Worm (Caenorhabditis elegans) whole organism, young adult: ENCODE measurements around the gene F22B5.5.
A peak's percentile ranks its signal among the peaks of the same experiment; 100 is the strongest.

Source experiments
- B0336.3 ChIP-seq: fragments of 200-800 bp; sonication (Bioruptor generic); IDR thresholded peaks from 2 replicates; pipeline ENCODE4 v1.3.6; 2022; ENCODE audit warnings: missing genetic modification characterization, missing compliant biosample characterization
- C06A6.2 ChIP-seq: fragments of 200-800 bp; sonication (Bioruptor generic); conservative IDR thresholded peaks from 2 replicates; pipeline ENCODE4 v1.3.6; 2022; ENCODE audit warnings: missing genetic modification characterization, missing compliant biosample characterization
- C17E4.6 ChIP-seq: fragments of 200-800 bp; sonication (Bioruptor generic); IDR thresholded peaks from 2 replicates; pipeline ENCODE4 v1.3.6; 2022; ENCODE audit warnings: missing genetic modification reagents, missing genetic modification characterization, missing compliant biosample characterization
- D2030.7 ChIP-seq: fragments of 200-800 bp; sonication (Bioruptor generic); IDR thresholded peaks from 2 replicates; pipeline ENCODE4 v1.3.6; 2022; ENCODE audit warnings: missing genetic modification reagents, missing genetic modification characterization, missing compliant biosample characterization
- F23B12.7 ChIP-seq: sonication (generic microtip); optimal IDR thresholded peaks from 2 replicates; lab custom pipeline; 2017; ENCODE audit warnings: missing genetic modification characterization, mild to moderate bottlenecking, missing compliant biosample characterization, antibody characterized with exemption, moderate library complexity; ENCODE audit not compliant: insufficient read depth
- F37B4.10 ChIP-seq: fragments of 200-800 bp; sonication (Bioruptor generic); IDR thresholded peaks from 2 replicates; pipeline ENCODE4 v1.3.6; 2022; ENCODE audit warnings: missing genetic modification characterization, missing compliant biosample characterization
- F39B2.1 ChIP-seq: fragments of 200-800 bp; sonication (Bioruptor generic); IDR thresholded peaks from 2 replicates; pipeline ENCODE4 v1.3.6; 2022; ENCODE audit warnings: missing genetic modification reagents, missing genetic modification characterization, missing compliant biosample characterization
- F55B11.4 ChIP-seq: sonication (generic microtip); optimal IDR thresholded peaks from 2 replicates; lab custom pipeline; 2016; ENCODE audit warnings: missing compliant biosample characterization, missing genetic modification characterization, borderline replicate concordance; ENCODE audit not compliant: insufficient read depth
- F57A8.1 ChIP-seq: fragments of 200-800 bp; sonication (Bioruptor generic); optimal IDR thresholded peaks from 2 replicates; lab custom pipeline; 2018; ENCODE audit warnings: mild to moderate bottlenecking, missing genetic modification characterization, moderate library complexity, missing compliant biosample characterization
- F57C9.4 ChIP-seq: sonication (generic microtip); optimal IDR thresholded peaks from 2 replicates; lab custom pipeline; 2017; ENCODE audit warnings: mild to moderate bottlenecking, missing genetic modification characterization, missing compliant biosample characterization
- K11D2.4 ChIP-seq: fragments of 200-800 bp; sonication (Bioruptor generic); IDR thresholded peaks from 2 replicates; pipeline ENCODE4 v1.3.6; 2022; ENCODE audit warnings: missing genetic modification reagents, missing genetic modification characterization, missing compliant biosample characterization
- K12H6.12 ChIP-seq: fragments of 200-800 bp; sonication (Bioruptor generic); optimal IDR thresholded peaks from 2 replicates; lab custom pipeline; 2018; ENCODE audit warnings: mild to moderate bottlenecking, missing genetic modification characterization, missing compliant biosample characterization
- Y53F4B.3 ChIP-seq: fragments of 200-800 bp; sonication (Bioruptor generic); IDR thresholded peaks from 2 replicates; pipeline ENCODE4 v1.3.6; 2022; ENCODE audit warnings: missing genetic modification reagents, missing genetic modification characterization, missing compliant biosample characterization
- Y56A3A.18 ChIP-seq: fragments of 200-800 bp; sonication (Bioruptor generic); IDR thresholded peaks from 2 replicates; pipeline ENCODE4 v1.3.6; 2022; ENCODE audit warnings: missing genetic modification reagents, missing genetic modification characterization, missing compliant biosample characterization
- Y95B8A.8 ChIP-seq: fragments of 200-800 bp; sonication (Bioruptor generic); IDR thresholded peaks from 2 replicates; pipeline ENCODE4 v1.3.6; 2022; ENCODE audit warnings: missing genetic modification reagents, missing genetic modification characterization, missing compliant biosample characterization
- ama-1 ChIP-seq, 3 experiments: fragments of 150-350 bp in 1 of 3; sonication (generic microtip) in 2 of 3; optimal IDR thresholded peaks; 2 replicates each; lab custom pipeline; 2014 to 2018; ENCODE audit warnings: missing biosample characterization in 2 of 3, missing genetic modification characterization in 2 of 3, missing genetic modification reagents in 2 of 3
- atf-7 ChIP-seq: sonication (generic microtip); optimal IDR thresholded peaks from 2 replicates; lab custom pipeline; 2017; ENCODE audit warnings: mild to moderate bottlenecking, missing genetic modification characterization, missing compliant biosample characterization
- athp-1 ChIP-seq: sonication (generic microtip); optimal IDR thresholded peaks from 2 replicates; lab custom pipeline; 2017; ENCODE audit warnings: mild to moderate bottlenecking, missing genetic modification characterization, missing compliant biosample characterization
- attf-3 ChIP-seq: fragments of 200-800 bp; sonication (Bioruptor generic); conservative IDR thresholded peaks from 2 replicates; pipeline ENCODE4 v1.3.6; 2022; ENCODE audit warnings: missing genetic modification reagents, missing genetic modification characterization, missing compliant biosample characterization
- attf-6 ChIP-seq: fragments of 200-800 bp; sonication (Bioruptor generic); IDR thresholded peaks from 2 replicates; pipeline ENCODE4 v1.3.6; 2022; ENCODE audit warnings: missing genetic modification reagents, missing genetic modification characterization, missing compliant biosample characterization
- ccch-3 ChIP-seq: fragments of 200-800 bp; sonication (Bioruptor generic); optimal IDR thresholded peaks from 2 replicates; lab custom pipeline; 2018; ENCODE audit warnings: mild to moderate bottlenecking, missing genetic modification characterization, missing compliant biosample characterization
- cebp-1 ChIP-seq, 2 experiments: fragments of 200-800 bp in 1 of 2; sonication (Bioruptor generic) in 1 of 2; sonication (generic microtip) in 1 of 2; IDR thresholded peaks in 1 of 2; optimal IDR thresholded peaks in 1 of 2; 2 replicates each; pipeline versions ENCODE4 v1.3.6 to Lab custom; 2017 to 2022; ENCODE audit warnings: missing compliant biosample characterization in 2 of 2, missing genetic modification characterization in 2 of 2, mild to moderate bottlenecking in 1 of 2, missing genetic modification reagents in 1 of 2, moderate library complexity in 1 of 2
- ceh-100 ChIP-seq: fragments of 200-800 bp; sonication (Bioruptor generic); IDR thresholded peaks from 2 replicates; pipeline ENCODE4 v1.3.6; 2022; ENCODE audit warnings: missing genetic modification reagents, missing genetic modification characterization, missing compliant biosample characterization
- ceh-58 ChIP-seq: fragments of 200-800 bp; sonication (Bioruptor generic); IDR thresholded peaks from 2 replicates; pipeline ENCODE4 v1.3.6; 2022; ENCODE audit warnings: missing genetic modification characterization, missing compliant biosample characterization
- chd-7 ChIP-seq: sonication (generic microtip); optimal IDR thresholded peaks from 2 replicates; lab custom pipeline; 2016; ENCODE audit warnings: mild to moderate bottlenecking, missing genetic modification characterization, moderate library complexity, missing compliant biosample characterization
- dox-1 ChIP-seq: fragments of 200-800 bp; sonication (Bioruptor generic); IDR thresholded peaks from 2 replicates; pipeline ENCODE4 v1.3.6; 2022; ENCODE audit warnings: missing genetic modification reagents, missing genetic modification characterization, missing compliant biosample characterization
- dpff-1 ChIP-seq: sonication (generic microtip); optimal IDR thresholded peaks from 2 replicates; lab custom pipeline; 2017; ENCODE audit warnings: mild to moderate bottlenecking, missing genetic modification characterization, missing compliant biosample characterization
- dpl-1 ChIP-seq: fragments of 150-350 bp; optimal IDR thresholded peaks from 2 replicates; lab custom pipeline; 2014; ENCODE audit warnings: missing biosample characterization, missing genetic modification reagents, missing genetic modification characterization
- efl-1 ChIP-seq: fragments of 150-350 bp; optimal IDR thresholded peaks from 2 replicates; lab custom pipeline; 2014; ENCODE audit warnings: missing biosample characterization, missing genetic modification reagents, missing genetic modification characterization
- egrh-3 ChIP-seq: fragments of 200-800 bp; sonication (Bioruptor generic); IDR thresholded peaks from 2 replicates; pipeline ENCODE4 v1.3.6; 2022; ENCODE audit warnings: missing genetic modification reagents, missing genetic modification characterization, missing compliant biosample characterization
- ekl-4 ChIP-seq: fragments of 200-800 bp; sonication (Bioruptor generic); IDR thresholded peaks from 2 replicates; pipeline ENCODE4 v1.3.6; 2022; ENCODE audit warnings: missing genetic modification reagents, missing genetic modification characterization, missing compliant biosample characterization
- fkh-3 ChIP-seq: sonication (generic microtip); optimal IDR thresholded peaks from 2 replicates; lab custom pipeline; 2016; ENCODE audit warnings: mild to moderate bottlenecking, missing genetic modification characterization, missing compliant biosample characterization
- gei-17 ChIP-seq: fragments of 200-800 bp; sonication (Bioruptor generic); optimal IDR thresholded peaks from 2 replicates; lab custom pipeline; 2018; ENCODE audit warnings: mild to moderate bottlenecking, missing genetic modification characterization, missing compliant biosample characterization
- let-526 ChIP-seq: fragments of 200-800 bp; sonication (Bioruptor generic); IDR thresholded peaks from 2 replicates; pipeline ENCODE4 v1.3.6; 2022; ENCODE audit warnings: missing genetic modification reagents, missing genetic modification characterization, missing compliant biosample characterization
- lsy-27 ChIP-seq: sonication (generic microtip); optimal IDR thresholded peaks from 2 replicates; lab custom pipeline; 2017; ENCODE audit warnings: missing genetic modification characterization, mild to moderate bottlenecking, missing compliant biosample characterization, antibody characterized with exemption, missing genotype, borderline replicate concordance; ENCODE audit not compliant: insufficient read depth
- madf-6 ChIP-seq: fragments of 200-800 bp; sonication (Bioruptor generic); IDR thresholded peaks from 2 replicates; pipeline ENCODE4 v1.3.6; 2022; ENCODE audit warnings: missing genetic modification reagents, missing genetic modification characterization, missing compliant biosample characterization
- mcd-1 ChIP-seq: fragments of 200-800 bp; sonication (Bioruptor generic); IDR thresholded peaks from 2 replicates; pipeline ENCODE4 v1.3.6; 2022; ENCODE audit warnings: missing genetic modification reagents, missing genetic modification characterization, missing compliant biosample characterization
- mes-4 ChIP-seq: sonication (generic microtip); optimal IDR thresholded peaks from 2 replicates; lab custom pipeline; 2016; ENCODE audit warnings: missing genotype, missing genetic modification characterization, missing compliant biosample characterization
- mxl-1 ChIP-seq: sonication (generic microtip); optimal IDR thresholded peaks from 2 replicates; lab custom pipeline; 2016; ENCODE audit warnings: missing genetic modification characterization, missing compliant biosample characterization
- nhr-90 ChIP-seq: sonication (generic microtip); optimal IDR thresholded peaks from 2 replicates; lab custom pipeline; 2016; ENCODE audit warnings: missing genotype, mild to moderate bottlenecking, missing genetic modification characterization, missing compliant biosample characterization
- pbrm-1 ChIP-seq: fragments of 200-800 bp; sonication (Bioruptor generic); IDR thresholded peaks from 2 replicates; pipeline ENCODE4 v1.3.6; 2022; ENCODE audit warnings: missing genetic modification reagents, missing genetic modification characterization, missing compliant biosample characterization
- rcor-1 ChIP-seq: fragments of 200-800 bp; sonication (Bioruptor generic); IDR thresholded peaks from 2 replicates; pipeline ENCODE4 v1.3.6; 2022; ENCODE audit warnings: missing genetic modification reagents, missing genetic modification characterization, missing compliant biosample characterization
- rec-8 ChIP-seq, 2 experiments: sonication (generic microtip); optimal IDR thresholded peaks; 2 replicates each; lab custom pipeline; 2016; ENCODE audit warnings: mild to moderate bottlenecking in 2 of 2, missing genetic modification characterization in 2 of 2, missing genetic modification reagents in 2 of 2, missing genotype in 2 of 2, missing biosample characterization in 1 of 2, missing compliant biosample characterization in 1 of 2, moderate library complexity in 1 of 2
- tbp1 ChIP-seq: fragments of 200-800 bp; sonication (Bioruptor generic); optimal IDR thresholded peaks from 2 replicates; lab custom pipeline; 2018; ENCODE audit warnings: mild to moderate bottlenecking, missing genetic modification characterization, missing compliant biosample characterization
- ztf-18 ChIP-seq: sonication (generic microtip); optimal IDR thresholded peaks from 2 replicates; lab custom pipeline; 2016; ENCODE audit warnings: missing genotype, mild to moderate bottlenecking, missing genetic modification characterization, missing compliant biosample characterization
- ztf-22 ChIP-seq: fragments of 200-800 bp; sonication (Bioruptor generic); optimal IDR thresholded peaks from 2 replicates; lab custom pipeline; 2018; ENCODE audit warnings: mild to moderate bottlenecking, missing genetic modification characterization, moderate library complexity, missing compliant biosample characterization

F22B5.5 gene

ce11 chrII:8441519-8441918 is 12.9 kb downstream of the F22B5.5 start (continued):
- TF ChIP-seq dpl-1 (GFP tag; lab: Kevin White, UChicago): no peak
- 0 out of 2 replicates have a peak, but pooled peaks have one; percentile 42 for TF ChIP-seq C06A6.2 (GFP tag; lab: Robert Waterston, UW)
- TF ChIP-seq tbp1 (GFP tag; lab: Kevin White, UChicago): peak; percentile 94
- peak; percentile 69; the same call in 1 of the 2 replicates for TF ChIP-seq attf-6 (GFP tag; lab: Robert Waterston, UW)
- no peak for TF ChIP-seq ccch-3 (GFP tag; lab: Kevin White, UChicago)
- peak; percentile 73 for TF ChIP-seq rcor-1 (GFP tag; lab: Robert Waterston, UW)
- TF ChIP-seq dpff-1 (tag; lab: Kevin White, UChicago): peak; percentile 87
- TF ChIP-seq nhr-90: peak; percentile 85
- TF ChIP-seq ztf-22 (GFP tag; lab: Kevin White, UChicago): peak; percentile 45
- 0 out of 2 replicates have a peak, but pooled peaks have one; percentile 41 for TF ChIP-seq ceh-100
- no peak for TF ChIP-seq Y95B8A.8 (GFP tag; lab: Robert Waterston, UW)
- TF ChIP-seq chd-7 (tag; lab: Kevin White, UChicago): peak; percentile 61
- peak; percentile 98 for TF ChIP-seq ceh-58 (GFP tag; lab: Robert Waterston, UW)
- TF ChIP-seq rec-8 (tag; optimal IDR thresholded peaks at IDR 0.05; lab: Kevin White, UChicago): peak; percentile 80 to 92
- TF ChIP-seq let-526 (GFP tag; lab: Robert Waterston, UW): 0 out of 2 replicates have a peak, but pooled peaks have one; percentile 43
- peak; percentile 73 for TF ChIP-seq madf-6 (GFP tag; lab: Robert Waterston, UW)
- peak; percentile 76 for TF ChIP-seq ztf-18 (tag; lab: Kevin White, UChicago)
- TF ChIP-seq F39B2.1: peak; percentile 23; the same call in 1 of the 2 replicates
- TF ChIP-seq attf-3: no peak
- TF ChIP-seq athp-1: peak; percentile 90
- TF ChIP-seq F57C9.4 (tag; lab: Kevin White, UChicago): peak; percentile 75
- peak; percentile 53; the same call in 1 of the 2 replicates for TF ChIP-seq mcd-1 (GFP tag; lab: Robert Waterston, UW)
- TF ChIP-seq B0336.3 (GFP tag; lab: Robert Waterston, UW): no peak
- no peak for TF ChIP-seq D2030.7 (GFP tag; lab: Robert Waterston, UW)
- 0 out of 2 replicates have a peak, but pooled peaks have one; percentile 75 for TF ChIP-seq F37B4.10 (GFP tag; lab: Robert Waterston, UW)
- peak; percentile 88 for TF ChIP-seq mes-4 (tag; lab: Kevin White, UChicago)
- peak; percentile 86 for TF ChIP-seq ekl-4 (GFP tag; lab: Robert Waterston, UW)
- no peak for TF ChIP-seq F23B12.7 (tag; lab: Kevin White, UChicago)
- no peak for TF ChIP-seq Y53F4B.3 (GFP tag; lab: Robert Waterston, UW)
- TF ChIP-seq ama-1 (optimal IDR thresholded peaks at IDR 0.05; lab: Kevin White, UChicago): no peak
- TF ChIP-seq ama-1 (GFP tag; optimal IDR thresholded peaks at IDR 0.05; lab: Kevin White, UChicago): peak; percentile 87 to 91
- no peak for TF ChIP-seq egrh-3 (GFP tag; lab: Robert Waterston, UW)
- TF ChIP-seq F57A8.1 (GFP tag; lab: Kevin White, UChicago): peak; percentile 83
- TF ChIP-seq C17E4.6 (GFP tag; lab: Robert Waterston, UW): peak; percentile 50; the same call in 1 of the 2 replicates
- peak; percentile 76 for TF ChIP-seq fkh-3 (tag; lab: Kevin White, UChicago)
- TF ChIP-seq gei-17 (GFP tag; lab: Kevin White, UChicago): no peak
- TF ChIP-seq atf-7 (tag; lab: Kevin White, UChicago): peak; percentile 61
- TF ChIP-seq F55B11.4: peak; percentile 15
- 0 out of 2 replicates have a peak, but pooled peaks have one; percentile 27 for TF ChIP-seq dox-1 (GFP tag; lab: Robert Waterston, UW)
- no peak for TF ChIP-seq efl-1 (GFP tag; lab: Kevin White, UChicago)
- TF ChIP-seq lsy-27 (tag; lab: Kevin White, UChicago): no peak
- 0 out of 2 replicates have a peak, but pooled peaks have one; percentile 37 for TF ChIP-seq K11D2.4 (GFP tag; lab: Robert Waterston, UW)
- TF ChIP-seq pbrm-1 (GFP tag; lab: Robert Waterston, UW): peak; percentile 63
- no peak for TF ChIP-seq K12H6.12 (tag; lab: Kevin White, UChicago)
- TF ChIP-seq mxl-1 (tag; lab: Kevin White, UChicago): peak; percentile 86
- TF ChIP-seq cebp-1 (GFP tag; IDR thresholded peaks at IDR 0.05; lab: Robert Waterston, UW): no peak
- TF ChIP-seq cebp-1 (tag; optimal IDR thresholded peaks at IDR 0.05; lab: Kevin White, UChicago): no peak
- peak; percentile 59; the same call in 1 of the 2 replicates for TF ChIP-seq Y56A3A.18 (GFP tag; lab: Robert Waterston, UW)
